Fruit fly (Drosophila melanogaster): Measurements from ENCODE around the gene Alg10.

Gene Alg10

DNA sequence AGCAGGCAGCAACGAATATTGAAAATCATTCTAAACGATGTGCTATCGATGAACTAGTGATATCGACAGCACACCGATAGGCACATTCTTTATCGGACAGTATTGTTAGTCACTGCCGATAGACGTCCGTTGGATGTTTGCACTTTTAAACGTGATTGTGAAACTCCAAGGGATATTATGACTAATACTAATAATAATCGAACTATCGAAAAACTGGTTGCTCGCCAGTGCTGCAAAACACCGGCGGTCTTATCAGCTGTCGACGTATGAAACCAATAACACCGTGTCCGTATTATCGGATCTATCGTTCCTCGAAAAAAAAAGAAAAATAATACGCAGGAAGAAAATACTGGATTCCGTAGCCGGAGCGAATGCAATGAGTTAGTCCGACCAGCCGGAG lies 45.7 kb downstream of the Alg10 start, which contains the start of the genes Ube3a and CG7600 (continued):
- no peak for TF ChIP-seq CG10274 (GFP tag; optimal IDR thresholded peaks at IDR 0.05)
- peak; percentile 100 for TF ChIP-seq vnd (GFP tag; IDR thresholded peaks at IDR 0.05; ENCODE audit: partially characterized antibody)
- TF ChIP-seq wek (GFP tag; optimal IDR thresholded peaks at IDR 0.05): no peak
- peak; percentile 61 for TF ChIP-seq lilli (GFP tag; optimal IDR thresholded peaks at IDR 0.05)
- peak; percentile 100 for TF ChIP-seq tna (GFP tag; IDR thresholded peaks at IDR 0.05; ENCODE audit: partially characterized antibody)
- TF ChIP-seq CG11085 (GFP tag; IDR thresholded peaks at IDR 0.05): no peak; the same call in 1 of the 2 replicates
- no peak for TF ChIP-seq CG7357 (GFP tag; IDR thresholded peaks at IDR 0.05)
- peak; percentile 71 for TF ChIP-seq Sin3A (optimal IDR thresholded peaks at IDR 0.05)
- peak; percentile 100 for TF ChIP-seq CG14860 (GFP tag; IDR thresholded peaks at IDR 0.05; ENCODE audit: partially characterized antibody)
- TF ChIP-seq yki (optimal IDR thresholded peaks at IDR 0.05): no peak
- peak; percentile 32; the same call in 1 of the 2 replicates for TF ChIP-seq lmd (GFP tag; IDR thresholded peaks at IDR 0.05)
- TF ChIP-seq HLH4C (GFP tag; IDR thresholded peaks at IDR 0.05; ENCODE audit: partially characterized antibody): peak; percentile 100
- TF ChIP-seq seq (GFP tag; IDR thresholded peaks at IDR 0.05): no peak; the same call in 1 of the 2 replicates
- TF ChIP-seq ranshi (GFP tag; IDR thresholded peaks at IDR 0.05): no peak
- TF ChIP-seq Trl (optimal IDR thresholded peaks at IDR 0.05): no peak
- TF ChIP-seq Trl (GFP tag; optimal IDR thresholded peaks at IDR 0.05): peak; percentile 51
- TF ChIP-seq pzg (GFP tag; optimal IDR thresholded peaks at IDR 0.05): peak; percentile 97
- peak; percentile 28 for TF ChIP-seq tin (GFP tag; optimal IDR thresholded peaks at IDR 0.05)
- TF ChIP-seq CG11093 (GFP tag; IDR thresholded peaks at IDR 0.05): no peak
- no peak for TF ChIP-seq pfk (GFP tag; optimal IDR thresholded peaks at IDR 0.05)
- TF ChIP-seq stc (GFP tag; IDR thresholded peaks at IDR 0.05): no peak
- peak; percentile 36 for TF ChIP-seq fu2 (GFP tag; optimal IDR thresholded peaks at IDR 0.05)
- no peak for TF ChIP-seq NK7.1 (GFP tag; optimal IDR thresholded peaks at IDR 0.05)
- TF ChIP-seq Mrtf (GFP tag; IDR thresholded peaks at IDR 0.05): no peak
- TF ChIP-seq salm (tag; optimal IDR thresholded peaks at IDR 0.05): peak; percentile 28
- peak; percentile 45 for TF ChIP-seq mam (GFP tag; optimal IDR thresholded peaks at IDR 0.05)
- no peak for TF ChIP-seq Rx (GFP tag; IDR thresholded peaks at IDR 0.05)
- TF ChIP-seq caup (GFP tag; optimal IDR thresholded peaks at IDR 0.05; ENCODE audit: severe bottlenecking): peak; percentile 53
- no peak for TF ChIP-seq prd (optimal IDR thresholded peaks at IDR 0.05)
- peak; percentile 37; the same call in 2 of the 3 replicates for TF ChIP-seq prd (GFP tag; IDR thresholded peaks at IDR 0.05)
- no peak for TF ChIP-seq schlank (tag; optimal IDR thresholded peaks at IDR 0.05)
- TF ChIP-seq unpg (GFP tag; optimal IDR thresholded peaks at IDR 0.05): peak; percentile 37
- TF ChIP-seq CG9727 (GFP tag; optimal IDR thresholded peaks at IDR 0.05): no peak
- peak; percentile 33 for TF ChIP-seq CG3281 (GFP tag; optimal IDR thresholded peaks at IDR 0.05)
- TF ChIP-seq ken (GFP tag; IDR thresholded peaks at IDR 0.05): no peak
- no peak for TF ChIP-seq dimm (GFP tag; IDR thresholded peaks at IDR 0.05)
- TF ChIP-seq wdn (GFP tag; IDR thresholded peaks at IDR 0.05): no peak
- no peak for TF ChIP-seq CG6175 (GFP tag; IDR thresholded peaks at IDR 0.05)
- peak; percentile 53 for TF ChIP-seq Hsf (GFP tag; optimal IDR thresholded peaks at IDR 0.05)
- peak; percentile 65 for TF ChIP-seq exex (tag; optimal IDR thresholded peaks at IDR 0.05)
- no peak for TF ChIP-seq H2.0 (GFP tag; IDR thresholded peaks at IDR 0.05)
- TF ChIP-seq CG1529 (GFP tag; optimal IDR thresholded peaks at IDR 0.05): no peak
- TF ChIP-seq Ravus (GFP tag; IDR thresholded peaks at IDR 0.05): no peak
- no peak for TF ChIP-seq Dfd (GFP tag; optimal IDR thresholded peaks at IDR 0.05)
- TF ChIP-seq ash1 (GFP tag; optimal IDR thresholded peaks at IDR 0.05): peak; percentile 21
- TF ChIP-seq Abd-B (GFP tag; optimal IDR thresholded peaks at IDR 0.05): no peak
- TF ChIP-seq Ets97D (GFP tag; optimal IDR thresholded peaks at IDR 0.05): peak; percentile 75
- peak; percentile 93 for TF ChIP-seq knrl (GFP tag; IDR thresholded peaks at IDR 0.05; ENCODE audit: partially characterized antibody)
- peak; percentile 89 for TF ChIP-seq sens (GFP tag)
- no peak for TF ChIP-seq tup (GFP tag; optimal IDR thresholded peaks at IDR 0.05)
- TF ChIP-seq kni (GFP tag; optimal IDR thresholded peaks at IDR 0.05): no peak
- TF ChIP-seq Dip3 (GFP tag; optimal IDR thresholded peaks at IDR 0.05): peak; percentile 18
- peak; percentile 73 to 91 for TF ChIP-seq crp (GFP tag; optimal IDR thresholded peaks at IDR 0.05)

All from whole organism, embryonic.